Worm (Caenorhabditis elegans): ENCODE results near the gene gpa-13.

gpa-13 gene

ce11 chrV:12790188-12790587, 35.4 kb upstream of the gpa-13 start, which contains the start of gene srbc-43:
srbc-43 (minus strand) TSS chrV:12790518.
- TF ChIP-seq nhr-20 (tag; optimal IDR thresholded peaks at IDR 0.05) (no peak), elt-2 (tag; optimal IDR thresholded peaks at IDR 0.05) (peak; percentile 7)

ce11 chrV:12788451-12788850, 33.7 kb upstream of the gpa-13 start, which contains the start of gene srbc-44:
srbc-44 (minus strand) TSS chrV:12788551.
- TF ChIP-seq xbp-1 (tag; optimal IDR thresholded peaks at IDR 0.05) (no peak), lin-13 (GFP tag; optimal IDR thresholded peaks at IDR 0.05) (no peak), lin-39 (tag; optimal IDR thresholded peaks at IDR 0.05) (no peak), ztf-4 (tag; optimal IDR thresholded peaks at IDR 0.05) (no peak), snu-23 (GFP tag; optimal IDR thresholded peaks at IDR 0.05) (no peak), lin-14 (GFP tag; optimal IDR thresholded peaks at IDR 0.05) (no peak), zag-1 (tag; optimal IDR thresholded peaks at IDR 0.05) (no peak), tbx-2 (tag; optimal IDR thresholded peaks at IDR 0.05) (no peak), lin-35 (GFP tag; optimal IDR thresholded peaks at IDR 0.05) (no peak)

- TF ChIP-seq unc-86 (tag; optimal IDR thresholded peaks at IDR 0.05) (no peak), tlp-1 (tag; optimal IDR thresholded peaks at IDR 0.05) (no peak), pax-3 (tag; optimal IDR thresholded peaks at IDR 0.05) (no peak), egl-13 (tag; optimal IDR thresholded peaks at IDR 0.05) (no peak), lin-39 (tag; optimal IDR thresholded peaks at IDR 0.05) (no peak), unc-130 (tag; optimal IDR thresholded peaks at IDR 0.05) (no peak), blmp-1 (tag; optimal IDR thresholded peaks at IDR 0.05) (peak; percentile 35), ztf-4 (tag; optimal IDR thresholded peaks at IDR 0.05) (no peak), nhr-12 (tag; optimal IDR thresholded peaks at IDR 0.05) (no peak)
Measured at ce11 chrV:12787026-12787425, 32.3 kb upstream of the gpa-13 start, which contains the start of gene fkb-4. fkb-4 (minus strand) TSS chrV:12787126.

ce11 chrV:12786340-12786739, 31.6 kb upstream of the gpa-13 start:
- TF ChIP-seq dsc-1 (tag; optimal IDR thresholded peaks at IDR 0.05), result peak; percentile 59
- no peak for TF ChIP-seq mab-9 (GFP tag; IDR thresholded peaks at IDR 0.05)
- TF ChIP-seq pax-3 (tag; optimal IDR thresholded peaks at IDR 0.05), result peak; percentile 68
- TF ChIP-seq alr-1 (tag; optimal IDR thresholded peaks at IDR 0.05; ENCODE audit: borderline replicate concordance), result no peak

ce11 chrV:12784861-12785260, 30.1 kb upstream of the gpa-13 start, which contains the start of gene sre-20:
sre-20 (minus strand) TSS chrV:12784961.
- no peak for TF ChIP-seq C04F5.9 (tag; optimal IDR thresholded peaks at IDR 0.05)
- peak; percentile 7 for TF ChIP-seq fkh-8 (tag; optimal IDR thresholded peaks at IDR 0.05)
- TF ChIP-seq ceh-90 (tag; optimal IDR thresholded peaks at IDR 0.05), result no peak
- no peak for TF ChIP-seq lir-3 (tag; optimal IDR thresholded peaks at IDR 0.05; ENCODE audit: poor library complexity)
- peak; percentile 41 for TF ChIP-seq pax-3 (tag; optimal IDR thresholded peaks at IDR 0.05)

- TF ChIP-seq snu-23 (GFP tag; optimal IDR thresholded peaks at IDR 0.05), result peak; percentile 61
- TF ChIP-seq mep-1 (tag; optimal IDR thresholded peaks at IDR 0.05), result no peak
- TF ChIP-seq pax-3 (tag; optimal IDR thresholded peaks at IDR 0.05), result peak; percentile 45
- peak in 1 of 3 experiments; percentile 48 for TF ChIP-seq ceh-82 (tag; optimal IDR thresholded peaks at IDR 0.05)
- TF ChIP-seq ceh-8 (GFP tag; optimal IDR thresholded peaks at IDR 0.05), result no peak
- TF ChIP-seq nhr-90 (tag; optimal IDR thresholded peaks at IDR 0.05; ENCODE audit: poor library complexity), result peak; percentile 42
- peak in 1 of 6 experiments; percentile 23 for TF ChIP-seq elt-3 (tag; optimal IDR thresholded peaks at IDR 0.05)
- TF ChIP-seq unc-130 (tag; optimal IDR thresholded peaks at IDR 0.05), result peak; percentile 12
- peak; percentile 35 to 51 for TF ChIP-seq efl-1 (optimal IDR thresholded peaks at IDR 0.05)
- peak; percentile 41 to 93 for TF ChIP-seq efl-1 (GFP tag; optimal IDR thresholded peaks at IDR 0.05 in 1 of 2)
- peak; percentile 49 for TF ChIP-seq nhr-20 (tag; optimal IDR thresholded peaks at IDR 0.05)
- TF ChIP-seq lir-3 (tag; optimal IDR thresholded peaks at IDR 0.05; ENCODE audit: poor library complexity), result peak; percentile 9
- no peak for TF ChIP-seq mef-2 (tag; optimal IDR thresholded peaks at IDR 0.05)
- TF ChIP-seq ztf-4 (tag; optimal IDR thresholded peaks at IDR 0.05), result peak; percentile 3
- TF ChIP-seq nhr-19 (GFP tag; conservative IDR thresholded peaks at IDR 0.05), result peak; percentile 54
- TF ChIP-seq ceh-63 (GFP tag; optimal IDR thresholded peaks at IDR 0.05), result no peak
- TF ChIP-seq mdl-1 (tag; optimal IDR thresholded peaks at IDR 0.05), result peak in 1 of 2 experiments; percentile 45
- peak; percentile 61 for TF ChIP-seq nhr-47 (tag; optimal IDR thresholded peaks at IDR 0.05)
- peak; percentile 3 to 44 (median 43) for TF ChIP-seq dpl-1 (GFP tag; optimal IDR thresholded peaks at IDR 0.05)
- no peak for TF ChIP-seq irx-1 (tag; optimal IDR thresholded peaks at IDR 0.05)
- no peak for TF ChIP-seq sup-37 (GFP tag; optimal IDR thresholded peaks at IDR 0.05)
- TF ChIP-seq xbp-1 (tag; optimal IDR thresholded peaks at IDR 0.05), result peak; percentile 10
- TF ChIP-seq C16A3.4 (tag; optimal IDR thresholded peaks at IDR 0.05), result peak; percentile 64
- TF ChIP-seq tbx-2 (tag; optimal IDR thresholded peaks at IDR 0.05), result peak; percentile 14
- peak; percentile 20 to 66 for TF ChIP-seq lin-35 (GFP tag; optimal IDR thresholded peaks at IDR 0.05)
Measured at ce11 chrV:12780248-12780647, 25.5 kb upstream of the gpa-13 start.

Measured in whole organism, L1 larva.